Fruit fly (Drosophila melanogaster) whole organism: Measurements from ENCODE around the gene CG13247.

Experiments used
- CG8478 ChIP-seq: fragments of >200 bp; optimal IDR thresholded peaks from 2 replicates; lab custom pipeline; 2018; ENCODE audit warnings: inconsistent platforms
- Dll ChIP-seq: fragments of >200 bp; optimal IDR thresholded peaks from 2 replicates; lab custom pipeline; 2017
- EcR ChIP-seq, 2 experiments: fragments of >200 bp; optimal IDR thresholded peaks; 2 replicates each; lab custom pipeline; 2017; ENCODE audit warnings: missing biosample characterization in 2 of 2, missing genetic modification characterization in 2 of 2, missing genetic modification reagents in 2 of 2
- pan ChIP-seq: fragments of >200 bp; optimal IDR thresholded peaks from 2 replicates; lab custom pipeline; 2017
- psq ChIP-seq: fragments of >200 bp; optimal IDR thresholded peaks from 2 replicates; lab custom pipeline; 2017

DNA sequence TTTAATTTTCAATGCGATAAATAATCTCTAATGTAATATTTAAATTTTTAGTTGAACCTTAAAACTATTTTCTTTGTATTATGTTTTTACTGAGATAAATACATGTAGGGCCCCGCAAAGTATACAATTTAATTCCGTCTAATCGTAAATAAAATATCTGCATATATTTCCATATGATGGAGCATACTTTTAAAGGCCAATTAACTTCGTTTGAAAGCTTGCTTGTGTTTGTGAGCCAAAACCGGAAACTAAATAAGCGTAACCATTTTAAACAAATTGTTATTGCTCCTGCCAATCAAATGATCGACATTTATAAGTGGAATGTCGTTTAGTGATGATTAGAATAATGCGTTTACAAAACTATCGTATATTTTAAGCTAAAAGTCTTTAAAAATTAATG lies 40.7 kb downstream of the CG13247 start:
- TF ChIP-seq psq (lab: Kevin White, UChicago) (no peak), pan (lab: Kevin White, UChicago) (no peak), CG8478 (lab: Kevin White, UChicago) (no peak), Dll (lab: Kevin White, UChicago) (no peak), EcR (GFP tag; optimal IDR thresholded peaks at IDR 0.05; lab: Kevin White, UChicago) (no peak)
